Fruit fly (Drosophila melanogaster): ENCODE results near the gene Mst36Fb.

dm6 chr2L:18714086-18714485 lies 39.2 kb upstream of the Mst36Fb start:
- TF ChIP-seq CG8478 (optimal IDR thresholded peaks at IDR 0.05) (no peak), usp (GFP tag; optimal IDR thresholded peaks at IDR 0.05) (no peak), EcR (GFP tag; optimal IDR thresholded peaks at IDR 0.05) (no peak), Dll (optimal IDR thresholded peaks at IDR 0.05) (no peak)

Data from whole organism.